Worm (Caenorhabditis elegans): ENCODE data around the gene F58F6.6.

DNA sequence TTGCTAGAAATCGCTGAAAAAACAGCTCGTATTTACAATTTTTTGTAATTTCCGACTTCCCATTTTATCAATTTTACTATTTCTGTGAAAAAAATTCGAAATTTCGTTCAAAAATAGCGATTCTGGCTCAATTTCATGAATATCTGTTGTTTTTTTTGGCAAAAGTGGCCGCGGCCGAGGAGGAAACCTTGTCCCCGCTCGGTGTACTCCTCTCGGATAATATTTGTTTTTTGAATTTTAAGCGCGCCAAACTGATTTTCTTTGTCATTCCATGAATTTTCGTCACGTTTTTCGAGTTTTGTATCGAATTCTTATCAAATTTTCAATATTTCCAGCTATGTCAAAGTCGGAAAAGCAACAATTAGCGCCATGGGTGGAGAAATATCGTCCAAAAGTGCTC is 6.1 kb downstream of the F58F6.6 start, which contains the start of gene rfc-2:
- TF ChIP-seq pha-4 (tag; optimal IDR thresholded peaks at IDR 0.05) (no peak), F57C9.4 (tag; optimal IDR thresholded peaks at IDR 0.05) (no peak), die-1 (tag; optimal IDR thresholded peaks at IDR 0.05) (no peak), dpff-1 (tag; optimal IDR thresholded peaks at IDR 0.05) (no peak), ceh-79 (tag; optimal IDR thresholded peaks at IDR 0.05) (no peak)

Measured in whole organism, young adult.